Fruit fly (Drosophila melanogaster): Measurements from ENCODE around the gene lcs.

lcs gene

dm6 chrX:21367363-21368072 lies 29.6 kb downstream of the lcs start (continued):
- TF ChIP-seq vvl (GFP tag; IDR thresholded peaks at IDR 0.05) (peak; percentile 97), Spps (tag; optimal IDR thresholded peaks at IDR 0.05) (peak; percentile 90), CG6689 (GFP tag; IDR thresholded peaks at IDR 0.05) (peak; percentile 97), fu2 (GFP tag; optimal IDR thresholded peaks at IDR 0.05) (peak; percentile 96), Ravus (GFP tag; IDR thresholded peaks at IDR 0.05) (peak; percentile 92), CG14014 (GFP tag; IDR thresholded peaks at IDR 0.05) (peak; percentile 97), zf30C (GFP tag; optimal IDR thresholded peaks at IDR 0.05) (peak; percentile 36), sd (tag; optimal IDR thresholded peaks at IDR 0.05) (peak; percentile 90), hbn (GFP tag; IDR thresholded peaks at IDR 0.05; ENCODE audit: partially characterized antibody) (no peak), pho (GFP tag; optimal IDR thresholded peaks at IDR 0.05) (peak; percentile 97), sug (tag; optimal IDR thresholded peaks at IDR 0.05) (peak; percentile 97), rib (GFP tag; IDR thresholded peaks at IDR 0.05) (peak; percentile 97), chn (GFP tag; optimal IDR thresholded peaks at IDR 0.05) (peak; percentile 96), CG12219 (GFP tag; optimal IDR thresholded peaks at IDR 0.05) (peak; percentile 97), C15 (GFP tag; IDR thresholded peaks at IDR 0.05) (peak; percentile 89), pros (GFP tag; optimal IDR thresholded peaks at IDR 0.05) (peak; percentile 83), gfzf (GFP tag; optimal IDR thresholded peaks at IDR 0.05) (no peak), ci (GFP tag; IDR thresholded peaks at IDR 0.05) (peak; percentile 95), CG31388 (GFP tag; optimal IDR thresholded peaks at IDR 0.05) (peak; percentile 87), CG17328 (GFP tag; IDR thresholded peaks at IDR 0.05) (peak; percentile 93), Nf-YC (tag; optimal IDR thresholded peaks at IDR 0.05) (peak; percentile 93), fd96Cb (tag; optimal IDR thresholded peaks at IDR 0.05) (peak; percentile 98), pum (GFP tag; optimal IDR thresholded peaks at IDR 0.05) (peak; percentile 92), CG17612 (GFP tag; IDR thresholded peaks at IDR 0.05) (peak; percentile 90), CG17385 (GFP tag; optimal IDR thresholded peaks at IDR 0.05) (peak; percentile 97), ase (GFP tag; IDR thresholded peaks at IDR 0.05) (peak; percentile 93), CG11398 (GFP tag; optimal IDR thresholded peaks at IDR 0.05) (peak; percentile 87), exex (tag; optimal IDR thresholded peaks at IDR 0.05) (peak; percentile 92), Side (GFP tag; optimal IDR thresholded peaks at IDR 0.05) (peak; percentile 95), Sry-δ (GFP tag; optimal IDR thresholded peaks at IDR 0.05) (peak; percentile 66), Stat92E (GFP tag; optimal IDR thresholded peaks at IDR 0.05) (peak in 1 of 3 experiments; percentile 78), CG12391 (tag; optimal IDR thresholded peaks at IDR 0.05) (peak; percentile 98), CG6854 (GFP tag; optimal IDR thresholded peaks at IDR 0.05) (peak; percentile 96), CG10959 (GFP tag; IDR thresholded peaks at IDR 0.05) (peak; percentile 86), CG7786 (GFP tag; optimal IDR thresholded peaks at IDR 0.05) (peak; percentile 96), Xbp1 (GFP tag; optimal IDR thresholded peaks at IDR 0.05) (peak; percentile 97), Tbp (GFP tag; optimal IDR thresholded peaks at IDR 0.05) (no peak), ind (GFP tag; optimal IDR thresholded peaks at IDR 0.05) (peak; percentile 97), kay (GFP tag; optimal IDR thresholded peaks at IDR 0.05) (peak; percentile 94), CG12744 (GFP tag; optimal IDR thresholded peaks at IDR 0.05) (peak; percentile 96), CG12071 (GFP tag; optimal IDR thresholded peaks at IDR 0.05) (peak; percentile 96), CG8478 (optimal IDR thresholded peaks at IDR 0.05) (no peak), trh (GFP tag; optimal IDR thresholded peaks at IDR 0.05) (peak; percentile 94), HLHmδ (GFP tag; optimal IDR thresholded peaks at IDR 0.05) (no peak), Gsc (GFP tag; IDR thresholded peaks at IDR 0.05) (peak; percentile 93), HLH3B (GFP tag; IDR thresholded peaks at IDR 0.05) (peak; percentile 96), Hsf (GFP tag; optimal IDR thresholded peaks at IDR 0.05) (peak; percentile 98), CG6765 (GFP tag; optimal IDR thresholded peaks at IDR 0.05) (peak; percentile 95), phol (tag; optimal IDR thresholded peaks at IDR 0.05) (peak; percentile 97), Adf1 (GFP tag; IDR thresholded peaks at IDR 0.05) (peak; percentile 97), Usf (GFP tag; optimal IDR thresholded peaks at IDR 0.05) (peak; percentile 87)
